Fruit fly (Drosophila melanogaster) whole organism, wandering third instar larva: ENCODE measurements around the gene Sgt.

Experiments
- Abd-B ChIP-seq: fragments of >200 bp; optimal IDR thresholded peaks from 2 replicates; lab custom pipeline; 2017; ENCODE audit warnings: missing biosample characterization, missing genetic modification characterization
- CG32264 ChIP-seq: fragments of 200-800 bp; sonication (Bioruptor generic); optimal IDR thresholded peaks from 2 replicates; lab custom pipeline; 2016; ENCODE audit warnings: missing biosample characterization, missing genetic modification characterization
- CrebA ChIP-seq: fragments of 200-800 bp; sonication (Bioruptor generic); optimal IDR thresholded peaks from 2 replicates; lab custom pipeline; 2016; ENCODE audit warnings: missing biosample characterization, mild to moderate bottlenecking, missing genetic modification characterization, borderline replicate concordance
- Dfd ChIP-seq: fragments of >200 bp; optimal IDR thresholded peaks from 2 replicates; lab custom pipeline; 2017; ENCODE audit warnings: missing biosample characterization, missing genetic modification characterization
- Dif ChIP-seq: fragments of 200-275, 200-300 bp; sonication (Bioruptor generic); optimal IDR thresholded peaks from 2 replicates; lab custom pipeline; 2018; ENCODE audit warnings: missing biosample characterization, missing genetic modification characterization; ENCODE audit not compliant: partially characterized antibody
- GATAd ChIP-seq: sonication (Bioruptor generic); optimal IDR thresholded peaks from 2 replicates; lab custom pipeline; 2016; ENCODE audit warnings: missing biosample characterization, missing genetic modification characterization
- HLH106 ChIP-seq: fragments of 200-800 bp; optimal IDR thresholded peaks from 3 replicates; lab custom pipeline; 2019; ENCODE audit warnings: missing biosample characterization, mild to moderate bottlenecking, missing genetic modification characterization, moderate library complexity
- Hnf4 ChIP-seq: fragments of 200-800 bp; sonication (Bioruptor generic); optimal IDR thresholded peaks from 2 replicates; lab custom pipeline; 2016; ENCODE audit warnings: missing biosample characterization, mild to moderate bottlenecking, missing genetic modification characterization
- Hr78 ChIP-seq: fragments of >200 bp; optimal IDR thresholded peaks from 2 replicates; lab custom pipeline; 2017; ENCODE audit warnings: missing biosample characterization, missing genetic modification characterization
- Hr83 ChIP-seq: fragments of 200-300 bp; sonication (Bioruptor generic); optimal IDR thresholded peaks from 2 replicates; lab custom pipeline; 2016; ENCODE audit warnings: missing biosample characterization, mild to moderate bottlenecking, missing genetic modification characterization, moderate library complexity; ENCODE audit not compliant: poor library complexity, severe bottlenecking
- Jra ChIP-seq: sonication (Bioruptor generic); optimal IDR thresholded peaks from 2 replicates; lab custom pipeline; 2016; ENCODE audit warnings: missing biosample characterization, missing genetic modification characterization
- Myc ChIP-seq: fragments of >200 bp; optimal IDR thresholded peaks from 2 replicates; lab custom pipeline; 2017
- N ChIP-seq: fragments of >200 bp; optimal IDR thresholded peaks from 2 replicates; lab custom pipeline; 2018; ENCODE audit warnings: missing biosample characterization, missing external identifiers, missing genetic modification characterization
- OdsH ChIP-seq: fragments of 200-800 bp; sonication (Bioruptor generic); optimal IDR thresholded peaks from 2 replicates; lab custom pipeline; 2016; ENCODE audit warnings: missing biosample characterization, mild to moderate bottlenecking, missing genetic modification characterization
- Rel ChIP-seq, 2 experiments: fragments of 200-800 bp; sonication (Bioruptor generic) in 1 of 2; optimal IDR thresholded peaks; 2 replicates in 1 of 2; 3 replicates in 1 of 2; lab custom pipeline; 2016 to 2019; ENCODE audit warnings: mild to moderate bottlenecking in 2 of 2, missing biosample characterization in 2 of 2, missing genetic modification characterization in 2 of 2, moderate library complexity in 1 of 2
- br ChIP-seq: fragments of 200-800 bp; sonication (Bioruptor generic); optimal IDR thresholded peaks from 2 replicates; lab custom pipeline; 2016; ENCODE audit warnings: missing biosample characterization, missing genetic modification characterization
- brk ChIP-seq: fragments of 200-800 bp; sonication (Bioruptor generic); optimal IDR thresholded peaks from 2 replicates; lab custom pipeline; 2016; ENCODE audit warnings: missing biosample characterization, mild to moderate bottlenecking, missing genetic modification characterization
- dl ChIP-seq, 2 experiments: fragments of 175-275, 200-275 bp in 1 of 2; fragments of 200-275 bp in 1 of 2; sonication (Bioruptor generic); optimal IDR thresholded peaks; lab custom pipeline; 2018; ENCODE audit warnings: mild to moderate bottlenecking in 2 of 2, missing biosample characterization in 2 of 2, missing genetic modification characterization in 2 of 2, moderate library complexity in 2 of 2; ENCODE audit not compliant: partially characterized antibody in 2 of 2, insufficient read depth in 1 of 2
- ey ChIP-seq: fragments of 200-800 bp; sonication (Bioruptor generic); optimal IDR thresholded peaks from 2 replicates; lab custom pipeline; 2016; ENCODE audit warnings: missing biosample characterization, missing genetic modification characterization
- foxo ChIP-seq, 2 experiments: fragments of 200-800 bp; sonication (Bioruptor generic); optimal IDR thresholded peaks; 2 replicates in 1 of 2; 3 replicates in 1 of 2; lab custom pipeline; 2016 to 2017; ENCODE audit warnings: missing biosample characterization in 2 of 2, missing genetic modification characterization in 2 of 2
- fru ChIP-seq: fragments of 200-800 bp; sonication (Bioruptor generic); optimal IDR thresholded peaks from 3 replicates; lab custom pipeline; 2016; ENCODE audit warnings: missing biosample characterization, mild to moderate bottlenecking, missing genetic modification characterization
- h ChIP-seq: fragments of 200-800 bp; sonication (Bioruptor generic); optimal IDR thresholded peaks from 3 replicates; lab custom pipeline; 2016; ENCODE audit warnings: missing biosample characterization, mild to moderate bottlenecking, missing genetic modification characterization
- jim ChIP-seq: fragments of 175-275, 200-325 bp; sonication (Bioruptor generic); optimal IDR thresholded peaks from 2 replicates; lab custom pipeline; 2016; ENCODE audit warnings: missing biosample characterization, mild to moderate bottlenecking, missing genetic modification characterization
- psq ChIP-seq: fragments of 200-800 bp; sonication (Bioruptor generic); optimal IDR thresholded peaks from 3 replicates; lab custom pipeline; 2017; ENCODE audit warnings: missing biosample characterization, mild to moderate bottlenecking, missing genetic modification characterization, moderate library complexity
- rgr ChIP-seq: fragments of 200-800 bp; sonication (Bioruptor generic); optimal IDR thresholded peaks from 3 replicates; lab custom pipeline; 2016; ENCODE audit warnings: missing biosample characterization, mild to moderate bottlenecking, missing genetic modification characterization
- sage ChIP-seq: fragments of 200-800 bp; sonication (Bioruptor generic); optimal IDR thresholded peaks from 2 replicates; lab custom pipeline; 2016; ENCODE audit warnings: missing biosample characterization, mild to moderate bottlenecking, missing genetic modification characterization
- usp ChIP-seq: fragments of >200 bp; optimal IDR thresholded peaks from 2 replicates; lab custom pipeline; 2017; ENCODE audit warnings: missing biosample characterization, missing genetic modification characterization
- woc ChIP-seq: sonication (Bioruptor generic); optimal IDR thresholded peaks from 2 replicates; lab custom pipeline; 2016; ENCODE audit warnings: missing biosample characterization, mild to moderate bottlenecking, missing genetic modification characterization

The Sgt gene

dm6 chr2L:17433030-17433912 lies 38.1 kb upstream of the Sgt start, which contains the start of the genes Dif and CG5043:
Gene Dif (minus strand): TSS chr2L:17433161.
Gene CG5043 (plus strand): TSS chr2L:17433862.
- peak; percentile 9 for TF ChIP-seq Dif (GFP tag; lab: Kevin White, UChicago)
- no peak for TF ChIP-seq CG32264 (GFP tag; lab: Kevin White, UChicago)
- no peak for TF ChIP-seq h (GFP tag; lab: Kevin White, UChicago)
- TF ChIP-seq Dfd = no peak
- no peak for TF ChIP-seq GATAd (GFP tag; lab: Kevin White, UChicago)
- TF ChIP-seq Jra = no peak
- TF ChIP-seq Abd-B (GFP tag; lab: Kevin White, UChicago) = no peak
- TF ChIP-seq, all 38 proteins: peak for 1

- TF ChIP-seq Dif (GFP tag; lab: Kevin White, UChicago) (no peak), woc (GFP tag; lab: Kevin White, UChicago) (no peak), OdsH (GFP tag; lab: Kevin White, UChicago) (no peak), Hnf4 (GFP tag; lab: Kevin White, UChicago) (no peak), rgr (GFP tag; lab: Kevin White, UChicago) (no peak), N (GFP tag; lab: Kevin White, UChicago) (no peak), ey (GFP tag; lab: Kevin White, UChicago) (no peak)
These were observed 34.9 kb upstream of the Sgt start, which contains the start of gene CG33928 for dm6 chr2L:17436500-17436899. Gene CG33928 (minus strand): TSS chr2L:17436600.

dm6 chr2L:17437594-17437993 lies 33.8 kb upstream of the Sgt start:
- peak; percentile 95 for TF ChIP-seq Dfd
- TF ChIP-seq jim (GFP tag; lab: Kevin White, UChicago) = no peak

- TF ChIP-seq sage (GFP tag; lab: Kevin White, UChicago) (no peak), CrebA (no peak), HLH106 (no peak), usp (no peak), brk (GFP tag; lab: Kevin White, UChicago) (no peak), GATAd (GFP tag; lab: Kevin White, UChicago) (no peak), foxo (GFP tag; optimal IDR thresholded peaks at IDR 0.05; lab: Kevin White, UChicago) (no peak), Myc (lab: Kevin White, UChicago) (no peak), fru (no peak), Jra (no peak), Rel (GFP tag; optimal IDR thresholded peaks at IDR 0.05; lab: Kevin White, UChicago) (no peak), Rel (tag; optimal IDR thresholded peaks at IDR 0.05; lab: Kevin White, UChicago) (no peak), woc (GFP tag; lab: Kevin White, UChicago) (no peak)
These were observed 24.3 kb upstream of the Sgt start for dm6 chr2L:17447071-17447470.

DNA sequence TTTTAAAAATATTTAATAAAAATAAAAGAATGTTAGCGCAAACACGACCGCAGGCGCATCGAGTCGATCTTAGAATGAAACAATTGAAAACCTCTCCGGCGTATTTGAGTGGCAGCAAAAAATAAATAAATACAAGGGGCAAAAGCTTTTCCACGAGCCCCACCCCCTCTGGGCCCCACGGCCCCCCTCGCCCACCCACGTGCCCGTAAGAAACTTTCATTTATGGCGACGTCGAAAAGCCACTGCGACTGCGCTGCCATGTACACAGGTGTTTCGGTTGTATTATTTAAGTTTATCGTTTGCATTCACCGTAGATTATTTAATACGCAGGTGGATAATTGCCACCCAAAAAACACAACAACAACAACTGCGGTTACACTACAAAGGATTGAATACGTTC lies 23.0 kb upstream of the Sgt start:
- TF ChIP-seq Hr83 (GFP tag; lab: Kevin White, UChicago) (peak; percentile 46), br (GFP tag; lab: Kevin White, UChicago) (no peak), Rel (GFP tag; optimal IDR thresholded peaks at IDR 0.05; lab: Kevin White, UChicago) (no peak), Rel (tag; optimal IDR thresholded peaks at IDR 0.05; lab: Kevin White, UChicago) (peak; percentile 20), GATAd (GFP tag; lab: Kevin White, UChicago) (no peak), Hr78 (GFP tag; lab: Kevin White, UChicago) (no peak), psq (GFP tag; lab: Kevin White, UChicago) (no peak), rgr (GFP tag; lab: Kevin White, UChicago) (peak; percentile 11), woc (GFP tag; lab: Kevin White, UChicago) (no peak), dl (GFP tag; optimal IDR thresholded peaks at IDR 0.05; lab: Kevin White, UChicago; ENCODE audit: insufficient read depth in 1 of 2, partially characterized antibody in 2 of 2) (peak in 1 of 2 experiments; percentile 36), Dif (GFP tag; lab: Kevin White, UChicago) (peak; percentile 26), Dfd (peak; percentile 66)
